ENCODE assay signal across 5 fruit fly cellular contexts in genomic region chr3L:14055815-14056516, dm6.
TF ChIP-seq lines count a peak whose summit lies in the region.

No protein-coding gene starts in this region.

- TF ChIP-seq CTCF in whole organism, embryonic (GFP tag; optimal IDR thresholded peaks at IDR 0.05; lab: Kevin White, UChicago): no peak

TF ChIP-seq in whole organism, adult, 20 proteins besides CTCF, POLR2A, EP300 and RAD21:
- peak; percentile 10 for TF ChIP-seq toe (GFP tag; optimal IDR thresholded peaks at IDR 0.05; lab: Kevin White, UChicago)
- no peak for TF ChIP-seq CG12768 (GFP tag; optimal IDR thresholded peaks at IDR 0.05; lab: Kevin White, UChicago)
- peak; percentile 16 for TF ChIP-seq tj (GFP tag; optimal IDR thresholded peaks at IDR 0.05; lab: Kevin White, UChicago)

TF ChIP-seq in whole organism, embryonic, 481 proteins besides CTCF, POLR2A, EP300 and RAD21 (continues in another document):
- TF ChIP-seq CG7357 (GFP tag; IDR thresholded peaks at IDR 0.05; lab: Robert Waterston, UW) (no peak), Bgb (GFP tag; IDR thresholded peaks at IDR 0.05; lab: Robert Waterston, UW; ENCODE audit: partially characterized antibody) (no peak), HLHmδ (GFP tag; optimal IDR thresholded peaks at IDR 0.05; lab: Kevin White, UChicago) (no peak), CG7271 (tag; optimal IDR thresholded peaks at IDR 0.05; lab: Kevin White, UChicago) (no peak), CG7372 (GFP tag; IDR thresholded peaks at IDR 0.05; lab: Robert Waterston, UW) (no peak), tup (GFP tag; optimal IDR thresholded peaks at IDR 0.05; lab: Kevin White, UChicago) (peak; percentile 16), CG10959 (GFP tag; IDR thresholded peaks at IDR 0.05; lab: Robert Waterston, UW) (no peak), CG32532 (GFP tag; IDR thresholded peaks at IDR 0.05; lab: Robert Waterston, UW) (no peak), psq (GFP tag; optimal IDR thresholded peaks at IDR 0.05; lab: Kevin White, UChicago) (no peak), nom (GFP tag; optimal IDR thresholded peaks at IDR 0.05; lab: Kevin White, UChicago) (no peak), repo (GFP tag; optimal IDR thresholded peaks at IDR 0.05; lab: Kevin White, UChicago) (no peak), abd-A (tag; optimal IDR thresholded peaks at IDR 0.05; lab: Kevin White, UChicago) (peak; percentile 89), kni (GFP tag; optimal IDR thresholded peaks at IDR 0.05; lab: Kevin White, UChicago) (peak; percentile 24), Hmx (GFP tag; optimal IDR thresholded peaks at IDR 0.05; lab: Kevin White, UChicago) (no peak), gro (GFP tag; optimal IDR thresholded peaks at IDR 0.05; lab: Kevin White, UChicago) (peak; percentile 22), Nf-YC (tag; optimal IDR thresholded peaks at IDR 0.05; lab: Kevin White, UChicago) (peak; percentile 33), Trl (optimal IDR thresholded peaks at IDR 0.05; lab: Kevin White, UChicago) (peak in 1 of 2 experiments; percentile 1), Trl (GFP tag; optimal IDR thresholded peaks at IDR 0.05; lab: Kevin White, UChicago) (no peak), gsb (GFP tag; IDR thresholded peaks at IDR 0.05; lab: Robert Waterston, UW) (no peak), CG6791 (GFP tag; IDR thresholded peaks at IDR 0.05; lab: Robert Waterston, UW; ENCODE audit: partially characterized antibody) (0 out of 3 replicates have a peak, but pooled peaks have one; percentile 28), vvl (GFP tag; IDR thresholded peaks at IDR 0.05; lab: Robert Waterston, UW) (peak; percentile 62), CrebB (tag; optimal IDR thresholded peaks at IDR 0.05; lab: Kevin White, UChicago) (no peak)

TF ChIP-seq in whole organism, prepupa, 60 proteins besides CTCF, POLR2A, EP300 and RAD21 (continues in another document):
- TF ChIP-seq CG1621 (tag; optimal IDR thresholded peaks at IDR 0.05; lab: Kevin White, UChicago) (no peak), CG10631 (GFP tag; optimal IDR thresholded peaks at IDR 0.05; lab: Kevin White, UChicago) (peak; percentile 7), Hr38 (GFP tag; optimal IDR thresholded peaks at IDR 0.05; lab: Kevin White, UChicago) (no peak), topi (GFP tag; optimal IDR thresholded peaks at IDR 0.05; lab: Kevin White, UChicago) (peak; percentile 30), Hr39 (GFP tag; optimal IDR thresholded peaks at IDR 0.05; lab: Kevin White, UChicago) (peak; percentile 14), OdsH (GFP tag; optimal IDR thresholded peaks at IDR 0.05; lab: Kevin White, UChicago) (peak; percentile 15), fd85E (GFP tag; optimal IDR thresholded peaks at IDR 0.05; lab: Kevin White, UChicago) (no peak), fkh (GFP tag; optimal IDR thresholded peaks at IDR 0.05; lab: Kevin White, UChicago) (peak; percentile 29), Smox (GFP tag; optimal IDR thresholded peaks at IDR 0.05; lab: Kevin White, UChicago) (peak; percentile 44), svp (GFP tag; lab: Kevin White, UChicago) (peak; percentile 70), salr (GFP tag; optimal IDR thresholded peaks at IDR 0.05; lab: Kevin White, UChicago) (no peak), achi (GFP tag; optimal IDR thresholded peaks at IDR 0.05; lab: Kevin White, UChicago) (peak; percentile 15), Eip78C (GFP tag; lab: Kevin White, UChicago) (peak; percentile 80), CG11294 (GFP tag; IDR thresholded peaks at IDR 0.05; lab: Robert Waterston, UW) (no peak), acj6 (GFP tag; optimal IDR thresholded peaks at IDR 0.05; lab: Kevin White, UChicago) (no peak), CG9139 (GFP tag; optimal IDR thresholded peaks at IDR 0.05; lab: Kevin White, UChicago) (no peak), Ets96B (tag; optimal IDR thresholded peaks at IDR 0.05; lab: Kevin White, UChicago) (no peak), CG6163 (GFP tag; IDR thresholded peaks at IDR 0.05; lab: Robert Waterston, UW) (no peak), Lpt (GFP tag; optimal IDR thresholded peaks at IDR 0.05; lab: Kevin White, UChicago) (no peak), CG3919 (GFP tag; optimal IDR thresholded peaks at IDR 0.05; lab: Kevin White, UChicago) (no peak), Eip75B (GFP tag; optimal IDR thresholded peaks at IDR 0.05; lab: Kevin White, UChicago) (no peak), esn (GFP tag; optimal IDR thresholded peaks at IDR 0.05; lab: Kevin White, UChicago) (peak; percentile 34), Sox102F (GFP tag; optimal IDR thresholded peaks at IDR 0.05; lab: Kevin White, UChicago) (peak; percentile 53), CG31627 (GFP tag; optimal IDR thresholded peaks at IDR 0.05; lab: Kevin White, UChicago) (peak; percentile 0)

TF ChIP-seq in whole organism, pupa, 21 proteins besides CTCF, POLR2A, EP300 and RAD21:
- peak; percentile 90 for TF ChIP-seq CG13204 (GFP tag; optimal IDR thresholded peaks at IDR 0.05; lab: Kevin White, UChicago)
- no peak for TF ChIP-seq CG9948 (tag; optimal IDR thresholded peaks at IDR 0.05; lab: Kevin White, UChicago)

TF ChIP-seq in whole organism, wandering third instar larva, 38 proteins besides CTCF, POLR2A, EP300 and RAD21:
- no peak for TF ChIP-seq lola (GFP tag; optimal IDR thresholded peaks at IDR 0.05; lab: Kevin White, UChicago)
- no peak for TF ChIP-seq psq (GFP tag; optimal IDR thresholded peaks at IDR 0.05; lab: Kevin White, UChicago)
- no peak for TF ChIP-seq jim (GFP tag; optimal IDR thresholded peaks at IDR 0.05; lab: Kevin White, UChicago)
- peak; percentile 54 for TF ChIP-seq Jra (GFP tag; optimal IDR thresholded peaks at IDR 0.05; lab: Kevin White, UChicago)
- TF ChIP-seq Mio (GFP tag; optimal IDR thresholded peaks at IDR 0.05; lab: Kevin White, UChicago): no peak
- TF ChIP-seq Rel (GFP tag; optimal IDR thresholded peaks at IDR 0.05; lab: Kevin White, UChicago): no peak
- TF ChIP-seq Rel (tag; optimal IDR thresholded peaks at IDR 0.05; lab: Kevin White, UChicago): peak; percentile 35
- TF ChIP-seq OdsH (GFP tag; optimal IDR thresholded peaks at IDR 0.05; lab: Kevin White, UChicago): no peak
- no peak for TF ChIP-seq fru (GFP tag; optimal IDR thresholded peaks at IDR 0.05; lab: Kevin White, UChicago)
- TF ChIP-seq N (GFP tag; optimal IDR thresholded peaks at IDR 0.05; lab: Kevin White, UChicago): no peak
- peak; percentile 48 for TF ChIP-seq Hr83 (GFP tag; optimal IDR thresholded peaks at IDR 0.05; lab: Kevin White, UChicago; ENCODE audit: poor library complexity, severe bottlenecking)
- no peak for TF ChIP-seq Hr78 (GFP tag; optimal IDR thresholded peaks at IDR 0.05; lab: Kevin White, UChicago)
- TF ChIP-seq CG32264 (GFP tag; optimal IDR thresholded peaks at IDR 0.05; lab: Kevin White, UChicago): no peak
- no peak for TF ChIP-seq Abd-B (GFP tag; optimal IDR thresholded peaks at IDR 0.05; lab: Kevin White, UChicago)
- TF ChIP-seq Dif (GFP tag; optimal IDR thresholded peaks at IDR 0.05; lab: Kevin White, UChicago; ENCODE audit: partially characterized antibody): peak; percentile 9
